Fruit fly (Drosophila melanogaster): ENCODE data around the gene Megf8.
A peak's percentile ranks its signal among the peaks of the same experiment; 100 is the strongest.

Megf8 gene

dm6 chr2L:8000578-8001040 lies 42.7 kb upstream of the Megf8 start:
- TF ChIP-seq CG34367 (tag; optimal IDR thresholded peaks at IDR 0.05) (peak; percentile 80), gl (tag; optimal IDR thresholded peaks at IDR 0.05) (peak; percentile 92), CG8301 (tag; optimal IDR thresholded peaks at IDR 0.05) (peak; percentile 97), CG9948 (tag; optimal IDR thresholded peaks at IDR 0.05) (peak; percentile 93), CG4496 (GFP tag; IDR thresholded peaks at IDR 0.05) (peak; percentile 93), CG10348 (GFP tag; IDR thresholded peaks at IDR 0.05) (peak; percentile 87), CG8159 (tag; optimal IDR thresholded peaks at IDR 0.05) (peak; percentile 90), fd96Ca (GFP tag; IDR thresholded peaks at IDR 0.05) (peak; percentile 95), Pif1A (GFP tag; optimal IDR thresholded peaks at IDR 0.05) (peak; percentile 86), CG32121 (GFP tag; IDR thresholded peaks at IDR 0.05) (peak; percentile 92), D1 (tag; optimal IDR thresholded peaks at IDR 0.05) (peak; percentile 80), EcR (GFP tag; optimal IDR thresholded peaks at IDR 0.05) (peak; percentile 70), rn (GFP tag; IDR thresholded peaks at IDR 0.05) (peak; percentile 78; the same call in 1 of the 2 replicates), CG15710 (tag; optimal IDR thresholded peaks at IDR 0.05) (peak; percentile 85), Ets98B (GFP tag; IDR thresholded peaks at IDR 0.05) (peak; percentile 89), Snoo (tag; optimal IDR thresholded peaks at IDR 0.05) (peak; percentile 91), CG14655 (GFP tag; optimal IDR thresholded peaks at IDR 0.05) (peak; percentile 98), CG17806 (tag; optimal IDR thresholded peaks at IDR 0.05) (peak; percentile 93), CG13204 (GFP tag; optimal IDR thresholded peaks at IDR 0.05) (peak; percentile 83), CG12605 (GFP tag; IDR thresholded peaks at IDR 0.05) (peak; percentile 83), Pif1B (GFP tag; optimal IDR thresholded peaks at IDR 0.05) (peak; percentile 92)

dm6 chr2L:8001694-8002627 lies 41.3 kb upstream of the Megf8 start:
- TF ChIP-seq EcR (GFP tag; optimal IDR thresholded peaks at IDR 0.05): peak; percentile 79
- peak; percentile 87 for TF ChIP-seq CG17806 (tag; optimal IDR thresholded peaks at IDR 0.05)
- TF ChIP-seq CG8159 (tag; optimal IDR thresholded peaks at IDR 0.05): peak; percentile 89
- TF ChIP-seq rn (GFP tag; IDR thresholded peaks at IDR 0.05): peak; percentile 77; the same call in 1 of the 2 replicates
- TF ChIP-seq CG12605 (GFP tag; IDR thresholded peaks at IDR 0.05): peak; percentile 87
- peak; percentile 80 for TF ChIP-seq CG34367 (tag; optimal IDR thresholded peaks at IDR 0.05)
- TF ChIP-seq D1 (tag; optimal IDR thresholded peaks at IDR 0.05): peak; percentile 75
- TF ChIP-seq Pif1B (GFP tag; optimal IDR thresholded peaks at IDR 0.05): peak; percentile 85
- TF ChIP-seq gl (tag; optimal IDR thresholded peaks at IDR 0.05): peak; percentile 56
- peak; percentile 84 for TF ChIP-seq CG4496 (GFP tag; IDR thresholded peaks at IDR 0.05)
- TF ChIP-seq CG15710 (tag; optimal IDR thresholded peaks at IDR 0.05): peak; percentile 83
- peak; percentile 91 for TF ChIP-seq CG9948 (tag; optimal IDR thresholded peaks at IDR 0.05)
- peak; percentile 96 for TF ChIP-seq CG14655 (GFP tag; optimal IDR thresholded peaks at IDR 0.05)
- peak; percentile 46 for TF ChIP-seq CG13204 (GFP tag; optimal IDR thresholded peaks at IDR 0.05)
- peak; percentile 87 for TF ChIP-seq fd96Ca (GFP tag; IDR thresholded peaks at IDR 0.05)
- peak; percentile 88 for TF ChIP-seq Ets98B (GFP tag; IDR thresholded peaks at IDR 0.05)
- peak; percentile 90 for TF ChIP-seq CG32121 (GFP tag; IDR thresholded peaks at IDR 0.05)
- TF ChIP-seq Pif1A (GFP tag; optimal IDR thresholded peaks at IDR 0.05): peak; percentile 92
- TF ChIP-seq CG8301 (tag; optimal IDR thresholded peaks at IDR 0.05): peak; percentile 92
- TF ChIP-seq Snoo (tag; optimal IDR thresholded peaks at IDR 0.05): peak; percentile 52
- peak; percentile 65; the same call in 1 of the 2 replicates for TF ChIP-seq CG10348 (GFP tag; IDR thresholded peaks at IDR 0.05)

dm6 chr2L:8004072-8004471 lies 39.2 kb upstream of the Megf8 start, which contains the start of gene Wwox:
Gene Wwox, minus strand, starts transcription at chr2L:8004286.
- TF ChIP-seq EcR (GFP tag; optimal IDR thresholded peaks at IDR 0.05) (peak; percentile 21), Ets98B (GFP tag; IDR thresholded peaks at IDR 0.05) (no peak)

- TF ChIP-seq fd96Ca (GFP tag; IDR thresholded peaks at IDR 0.05): peak; percentile 57; the same call in 2 of the 3 replicates
- TF ChIP-seq CG14655 (GFP tag; optimal IDR thresholded peaks at IDR 0.05): peak; percentile 73
- TF ChIP-seq CG8159 (tag; optimal IDR thresholded peaks at IDR 0.05): peak; percentile 82
- TF ChIP-seq D1 (tag; optimal IDR thresholded peaks at IDR 0.05): peak; percentile 19
- peak; percentile 52 for TF ChIP-seq gl (tag; optimal IDR thresholded peaks at IDR 0.05)
- no peak for TF ChIP-seq CG10348 (GFP tag; IDR thresholded peaks at IDR 0.05)
- TF ChIP-seq CG4496 (GFP tag; IDR thresholded peaks at IDR 0.05): peak; percentile 50; the same call in 2 of the 3 replicates
- peak; percentile 70 for TF ChIP-seq CG15710 (tag; optimal IDR thresholded peaks at IDR 0.05)
- peak; percentile 52 for TF ChIP-seq CG9948 (tag; optimal IDR thresholded peaks at IDR 0.05)
- TF ChIP-seq CG32121 (GFP tag; IDR thresholded peaks at IDR 0.05): 0 out of 2 replicates have a peak, but pooled peaks have one; percentile 29
- peak; percentile 13; the same call in 1 of the 2 replicates for TF ChIP-seq CG12605 (GFP tag; IDR thresholded peaks at IDR 0.05)
- peak; percentile 30 for TF ChIP-seq Snoo (tag; optimal IDR thresholded peaks at IDR 0.05)
- TF ChIP-seq CG8301 (tag; optimal IDR thresholded peaks at IDR 0.05): peak; percentile 62
- peak; percentile 18; the same call in 1 of the 2 replicates for TF ChIP-seq rn (GFP tag; IDR thresholded peaks at IDR 0.05)
- TF ChIP-seq CG17806 (tag; optimal IDR thresholded peaks at IDR 0.05): peak; percentile 68
- TF ChIP-seq EcR (GFP tag; optimal IDR thresholded peaks at IDR 0.05): peak; percentile 65
- TF ChIP-seq Ets98B (GFP tag; IDR thresholded peaks at IDR 0.05): peak; percentile 52
- TF ChIP-seq Pif1A (GFP tag; optimal IDR thresholded peaks at IDR 0.05): peak; percentile 76
- TF ChIP-seq CG13204 (GFP tag; optimal IDR thresholded peaks at IDR 0.05): no peak
- peak; percentile 49 for TF ChIP-seq CG34367 (tag; optimal IDR thresholded peaks at IDR 0.05)
- peak; percentile 47 for TF ChIP-seq Pif1B (GFP tag; optimal IDR thresholded peaks at IDR 0.05)
Observed at dm6 chr2L:8006038-8006437, 37.2 kb upstream of the Megf8 start.
